Fruit fly (Drosophila melanogaster) whole organism, pupa: ENCODE data around the gene Naa30B.

Source experiments
- CG10348 ChIP-seq: fragments of 200-800 bp; sonication (Bioruptor generic); IDR thresholded peaks from 2 replicates; pipeline ENCODE4 v1.3.6; 2022; ENCODE audit warnings: missing biosample characterization, missing genetic modification characterization
- CG12605 ChIP-seq: fragments of 200-800 bp; sonication (Bioruptor generic); IDR thresholded peaks from 2 replicates; pipeline ENCODE4 v1.3.6; 2022; ENCODE audit warnings: missing biosample characterization, missing genetic modification characterization
- CG13204 ChIP-seq: fragments of 200-800 bp; sonication (Bioruptor generic); optimal IDR thresholded peaks from 2 replicates; lab custom pipeline; 2018; ENCODE audit warnings: missing biosample characterization, mild to moderate bottlenecking, missing genetic modification characterization, moderate library complexity
- CG14655 ChIP-seq: fragments of 200-800 bp; sonication (Bioruptor generic); optimal IDR thresholded peaks from 3 replicates; lab custom pipeline; 2017; ENCODE audit warnings: mild to moderate bottlenecking, missing biosample characterization, missing genetic modification reagents, missing genetic modification characterization
- CG15710 ChIP-seq: fragments of 200-800 bp; sonication (Bioruptor generic); optimal IDR thresholded peaks from 2 replicates; lab custom pipeline; 2018; ENCODE audit warnings: missing biosample characterization, mild to moderate bottlenecking, missing genetic modification characterization, moderate library complexity
- CG17806 ChIP-seq: fragments of 200-800 bp; sonication (Bioruptor generic); optimal IDR thresholded peaks from 2 replicates; lab custom pipeline; 2018; ENCODE audit warnings: missing biosample characterization, mild to moderate bottlenecking, missing genetic modification characterization, moderate library complexity
- CG32121 ChIP-seq: fragments of 200-800 bp; sonication (Bioruptor generic); IDR thresholded peaks from 2 replicates; pipeline ENCODE4 v1.3.6; 2022; ENCODE audit warnings: missing biosample characterization, missing genetic modification characterization
- CG34367 ChIP-seq: fragments of 200-800 bp; sonication (Bioruptor generic); optimal IDR thresholded peaks from 2 replicates; lab custom pipeline; 2018; ENCODE audit warnings: missing biosample characterization, mild to moderate bottlenecking, missing genetic modification characterization
- CG4496 ChIP-seq: fragments of 200-800 bp; sonication (Bioruptor generic); IDR thresholded peaks from 3 replicates; pipeline ENCODE4 v1.3.6; 2022; ENCODE audit warnings: missing biosample characterization, missing genetic modification characterization
- CG8159 ChIP-seq: fragments of 200-800 bp; sonication (Bioruptor generic); optimal IDR thresholded peaks from 3 replicates; lab custom pipeline; 2018; ENCODE audit warnings: missing biosample characterization, mild to moderate bottlenecking, missing genetic modification characterization, moderate library complexity
- CG8301 ChIP-seq: fragments of 200-800 bp; sonication (Bioruptor generic); optimal IDR thresholded peaks from 2 replicates; lab custom pipeline; 2018; ENCODE audit warnings: missing biosample characterization, mild to moderate bottlenecking, missing genetic modification characterization
- CG9948 ChIP-seq: fragments of 200-800 bp; sonication (Bioruptor generic); optimal IDR thresholded peaks from 2 replicates; lab custom pipeline; 2018; ENCODE audit warnings: missing biosample characterization, mild to moderate bottlenecking, missing genetic modification characterization, moderate library complexity
- D1 ChIP-seq: fragments of 200-800 bp; sonication (Bioruptor generic); optimal IDR thresholded peaks from 2 replicates; lab custom pipeline; 2018; ENCODE audit warnings: missing biosample characterization, mild to moderate bottlenecking, missing genetic modification characterization, moderate library complexity
- EcR ChIP-seq: fragments of 200-800 bp; sonication (Bioruptor generic); optimal IDR thresholded peaks from 3 replicates; lab custom pipeline; 2019; ENCODE audit warnings: missing biosample characterization, missing genetic modification characterization, mild to moderate bottlenecking, moderate library complexity, missing genetic modification reagents
- Ets98B ChIP-seq: fragments of 200-800 bp; sonication (Bioruptor generic); IDR thresholded peaks from 2 replicates; pipeline ENCODE4 v1.3.6; 2022; ENCODE audit warnings: missing biosample characterization, missing genetic modification characterization
- Pif1A ChIP-seq: fragments of 200-800 bp; sonication (Bioruptor generic); optimal IDR thresholded peaks from 3 replicates; lab custom pipeline; 2016; ENCODE audit warnings: missing biosample characterization, missing genetic modification characterization
- Pif1B ChIP-seq: fragments of 200-800 bp; sonication (Bioruptor generic); optimal IDR thresholded peaks from 3 replicates; lab custom pipeline; 2016; ENCODE audit warnings: missing biosample characterization, missing genetic modification characterization
- Snoo ChIP-seq: fragments of 200-800 bp; sonication (Bioruptor generic); optimal IDR thresholded peaks from 3 replicates; lab custom pipeline; 2017; ENCODE audit warnings: missing biosample characterization, mild to moderate bottlenecking, missing genetic modification characterization, inconsistent platforms
- fd96Ca ChIP-seq: fragments of 200-800 bp; sonication (Bioruptor generic); IDR thresholded peaks from 3 replicates; pipeline ENCODE4 v1.3.6; 2022; ENCODE audit warnings: missing biosample characterization, missing genetic modification characterization
- gl ChIP-seq: fragments of 200-800 bp; sonication (Bioruptor generic); optimal IDR thresholded peaks from 2 replicates; lab custom pipeline; 2018; ENCODE audit warnings: missing biosample characterization, mild to moderate bottlenecking, missing genetic modification characterization
- rn ChIP-seq: fragments of 200-800 bp; sonication (Bioruptor generic); IDR thresholded peaks from 2 replicates; pipeline ENCODE4 v1.3.6; 2022; ENCODE audit warnings: missing biosample characterization, missing genetic modification characterization

Naa30B gene

dm6 chr3L:1488592-1489183 lies 16.8 kb upstream of the Naa30B start:
- no peak for TF ChIP-seq CG34367 (tag; lab: Kevin White, UChicago)
- TF ChIP-seq fd96Ca (GFP tag; lab: Robert Waterston, UW), result no peak
- TF ChIP-seq CG8159, result no peak
- TF ChIP-seq Snoo (tag; lab: Kevin White, UChicago), result peak; percentile 9
- no peak for TF ChIP-seq CG14655
- TF ChIP-seq CG15710 (tag; lab: Kevin White, UChicago), result no peak
- TF ChIP-seq CG8301, result no peak
- TF ChIP-seq gl (tag; lab: Kevin White, UChicago), result no peak
- no peak for TF ChIP-seq CG32121 (GFP tag; lab: Robert Waterston, UW)
- TF ChIP-seq CG13204, result no peak
- TF ChIP-seq CG17806 (tag; lab: Kevin White, UChicago), result no peak
- TF ChIP-seq rn (GFP tag; lab: Robert Waterston, UW), result no peak
- TF ChIP-seq CG4496 (GFP tag; lab: Robert Waterston, UW), result peak; percentile 14; the same call in 1 of the 3 replicates
- no peak for TF ChIP-seq CG12605 (GFP tag; lab: Robert Waterston, UW)
- peak; percentile 56; the same call in 1 of the 2 replicates for TF ChIP-seq Ets98B (GFP tag; lab: Robert Waterston, UW)
- TF ChIP-seq EcR (GFP tag; lab: Kevin White, UChicago), result peak; percentile 92
- TF ChIP-seq CG9948 (tag; lab: Kevin White, UChicago), result no peak
- TF ChIP-seq Pif1B (GFP tag; lab: Kevin White, UChicago), result peak; percentile 26
- TF ChIP-seq Pif1A (GFP tag; lab: Kevin White, UChicago), result no peak
- no peak for TF ChIP-seq D1 (tag; lab: Kevin White, UChicago)
- TF ChIP-seq CG10348 (GFP tag; lab: Robert Waterston, UW), result no peak

dm6 chr3L:1484747-1485146 lies 12.9 kb upstream of the Naa30B start:
- no peak for TF ChIP-seq Pif1B (GFP tag; lab: Kevin White, UChicago)
- TF ChIP-seq D1 (tag; lab: Kevin White, UChicago), result no peak
- TF ChIP-seq CG34367 (tag; lab: Kevin White, UChicago), result no peak
- 0 out of 3 replicates have a peak, but pooled peaks have one; percentile 17 for TF ChIP-seq CG4496 (GFP tag; lab: Robert Waterston, UW)
- TF ChIP-seq gl (tag; lab: Kevin White, UChicago), result peak; percentile 22
- peak; percentile 58 for TF ChIP-seq CG9948 (tag; lab: Kevin White, UChicago)
- no peak for TF ChIP-seq CG10348 (GFP tag; lab: Robert Waterston, UW)
- no peak for TF ChIP-seq CG32121 (GFP tag; lab: Robert Waterston, UW)
- no peak for TF ChIP-seq Ets98B (GFP tag; lab: Robert Waterston, UW)
- peak; percentile 41 for TF ChIP-seq CG17806 (tag; lab: Kevin White, UChicago)
- TF ChIP-seq CG15710 (tag; lab: Kevin White, UChicago), result peak; percentile 1
- peak; percentile 66 for TF ChIP-seq CG8301
- no peak for TF ChIP-seq CG12605 (GFP tag; lab: Robert Waterston, UW)
- no peak for TF ChIP-seq Pif1A (GFP tag; lab: Kevin White, UChicago)
- TF ChIP-seq EcR (GFP tag; lab: Kevin White, UChicago), result no peak
- TF ChIP-seq CG14655, result peak; percentile 79
- TF ChIP-seq CG8159, result peak; percentile 57
- no peak for TF ChIP-seq rn (GFP tag; lab: Robert Waterston, UW)
- no peak for TF ChIP-seq CG13204
- TF ChIP-seq fd96Ca (GFP tag; lab: Robert Waterston, UW), result peak; percentile 15; the same call in 1 of the 3 replicates
- TF ChIP-seq Snoo (tag; lab: Kevin White, UChicago), result no peak
- TF ChIP-seq, all 21 proteins: peak for 9

dm6 chr3L:1478998-1479680 lies 7.3 kb upstream of the Naa30B start:
- TF ChIP-seq CG10348 (GFP tag; lab: Robert Waterston, UW) (no peak), CG4496 (GFP tag; lab: Robert Waterston, UW) (peak; percentile 79), rn (GFP tag; lab: Robert Waterston, UW) (peak; percentile 25; the same call in 1 of the 2 replicates), CG15710 (tag; lab: Kevin White, UChicago) (peak; percentile 67), CG34367 (tag; lab: Kevin White, UChicago) (peak; percentile 63), EcR (GFP tag; lab: Kevin White, UChicago) (no peak), CG14655 (peak; percentile 36), fd96Ca (GFP tag; lab: Robert Waterston, UW) (peak; percentile 56; the same call in 2 of the 3 replicates), CG8159 (peak; percentile 49), Ets98B (GFP tag; lab: Robert Waterston, UW) (peak; percentile 48; the same call in 1 of the 2 replicates), D1 (tag; lab: Kevin White, UChicago) (no peak), Pif1B (GFP tag; lab: Kevin White, UChicago) (no peak), CG17806 (tag; lab: Kevin White, UChicago) (peak; percentile 38), Snoo (tag; lab: Kevin White, UChicago) (no peak), CG12605 (GFP tag; lab: Robert Waterston, UW) (0 out of 2 replicates have a peak, but pooled peaks have one; percentile 35), CG9948 (tag; lab: Kevin White, UChicago) (peak; percentile 49), CG8301 (peak; percentile 15), gl (tag; lab: Kevin White, UChicago) (no peak)

dm6 chr3L:1477319-1477718 lies 5.5 kb upstream of the Naa30B start, which contains the start of gene robl62A:
Gene robl62A, plus strand, starts transcription at chr3L:1477619.
- no peak for TF ChIP-seq CG14655
- TF ChIP-seq CG9948 (tag; lab: Kevin White, UChicago), result no peak
- TF ChIP-seq Pif1B (GFP tag; lab: Kevin White, UChicago), result no peak
- TF ChIP-seq, all 21 proteins: peak for 0

DNA sequence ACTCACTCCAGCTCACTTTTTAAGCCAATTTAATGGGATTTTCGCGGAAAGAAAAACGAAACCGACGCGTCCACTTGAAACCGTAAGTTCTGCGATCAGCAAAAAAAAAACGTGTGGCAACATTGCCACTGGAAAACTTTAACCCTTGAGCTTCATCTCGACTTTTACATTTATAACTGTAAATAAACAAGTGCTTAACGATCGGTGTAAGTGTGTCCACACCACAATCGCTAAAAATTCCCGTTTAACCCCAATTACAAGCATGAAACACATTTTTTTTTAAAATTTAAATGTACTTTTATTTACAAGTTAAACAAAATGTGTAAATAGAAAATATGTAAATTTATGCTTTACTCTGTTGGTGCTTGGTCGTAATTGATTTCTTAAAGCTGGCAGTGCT lies 3.3 kb upstream of the Naa30B start, which contains the start of gene Ptp61F:
Gene Ptp61F, minus strand, starts transcription at position 101 of the 400 bp plus-strand sequence.
- TF ChIP-seq CG14655, result no peak
- TF ChIP-seq CG8301, result no peak
- no peak for TF ChIP-seq CG4496 (GFP tag; lab: Robert Waterston, UW)
- TF ChIP-seq CG34367 (tag; lab: Kevin White, UChicago), result no peak
- TF ChIP-seq Ets98B (GFP tag; lab: Robert Waterston, UW), result no peak
- no peak for TF ChIP-seq CG13204
- no peak for TF ChIP-seq gl (tag; lab: Kevin White, UChicago)
